Fruit fly (Drosophila melanogaster) whole organism, embryonic: ENCODE measurements around the gene CG5902.

ENCODE experiments used
- Antp ChIP-seq: fragments of 200-800 bp; sonication (Bioruptor generic); optimal IDR thresholded peaks from 3 replicates; lab custom pipeline; 2016; ENCODE audit warnings: missing biosample characterization, missing genetic modification characterization
- Awh ChIP-seq: fragments of 200-800 bp; sonication (Bioruptor generic); IDR thresholded peaks from 2 replicates; pipeline ENCODE4, ENCODE4 v1.3.6; 2022; ENCODE audit warnings: missing biosample characterization, missing genetic modification characterization
- CG10543 ChIP-seq: fragments of 200-800 bp; sonication (Bioruptor generic); optimal IDR thresholded peaks from 3 replicates; lab custom pipeline; 2017; ENCODE audit warnings: missing biosample characterization, mild to moderate bottlenecking, missing genetic modification characterization, moderate library complexity
- CG14965 ChIP-seq: fragments of 200-800 bp; sonication (Bioruptor generic); optimal IDR thresholded peaks from 2 replicates; lab custom pipeline; 2016; ENCODE audit warnings: missing biosample characterization, missing genetic modification characterization, borderline replicate concordance
- CG16813 ChIP-seq: fragments of 200-800 bp; sonication (Bioruptor generic); IDR thresholded peaks from 3 replicates; pipeline ENCODE4 v1.3.6; 2022; ENCODE audit warnings: missing biosample characterization, missing genetic modification characterization; ENCODE audit not compliant: partially characterized antibody
- CG17361 ChIP-seq: fragments of 200-800 bp; sonication (Bioruptor generic); IDR thresholded peaks from 3 replicates; pipeline ENCODE4 v1.3.6; 2022; ENCODE audit warnings: missing biosample characterization, missing genetic modification characterization
- CG18011 ChIP-seq: fragments of 200-800 bp; sonication (Bioruptor generic); optimal IDR thresholded peaks from 2 replicates; lab custom pipeline; 2017; ENCODE audit warnings: missing biosample characterization, missing genetic modification characterization, mild to moderate bottlenecking, moderate library complexity, missing genotype
- CG1832 ChIP-seq: fragments of 200-800 bp; sonication (Bioruptor generic); optimal IDR thresholded peaks from 2 replicates; lab custom pipeline; 2017; ENCODE audit warnings: missing biosample characterization, mild to moderate bottlenecking, missing genetic modification characterization, inconsistent platforms
- CG2678 ChIP-seq: fragments of 200-800 bp; sonication (Bioruptor generic); optimal IDR thresholded peaks from 3 replicates; lab custom pipeline; 2019; ENCODE audit warnings: missing biosample characterization, mild to moderate bottlenecking, missing genetic modification characterization, moderate library complexity
- CG32532 ChIP-seq: fragments of 200-800 bp; sonication (Bioruptor generic); IDR thresholded peaks from 2 replicates; pipeline ENCODE4 v1.3.6; 2022; ENCODE audit warnings: missing biosample characterization, missing genetic modification characterization
- CG4282 ChIP-seq: fragments of 200-800 bp; sonication (Bioruptor generic); optimal IDR thresholded peaks from 2 replicates; lab custom pipeline; 2016; ENCODE audit warnings: missing biosample characterization, missing genetic modification characterization
- CG7357 ChIP-seq: fragments of 200-800 bp; sonication (Bioruptor generic); IDR thresholded peaks from 3 replicates; pipeline ENCODE4 v1.3.6; 2022; ENCODE audit warnings: missing biosample characterization, missing genetic modification characterization
- CG7372 ChIP-seq: fragments of 200-800 bp; sonication (Bioruptor generic); IDR thresholded peaks from 2 replicates; pipeline ENCODE4 v1.3.6; 2022; ENCODE audit warnings: missing biosample characterization, missing genetic modification characterization
- CG8281 ChIP-seq: fragments of 200-800 bp; sonication (Bioruptor generic); optimal IDR thresholded peaks from 2 replicates; lab custom pipeline; 2018; ENCODE audit warnings: missing biosample characterization, mild to moderate bottlenecking, missing genetic modification characterization, moderate library complexity
- CG8359 ChIP-seq: fragments of 200-800 bp; sonication (Bioruptor generic); optimal IDR thresholded peaks from 2 replicates; lab custom pipeline; 2017; ENCODE audit warnings: missing biosample characterization, mild to moderate bottlenecking, missing genetic modification characterization, borderline replicate concordance
- CG9932 ChIP-seq: fragments of 200-800 bp; sonication (Bioruptor generic); IDR thresholded peaks from 2 replicates; pipeline ENCODE4 v1.3.6; 2022; ENCODE audit warnings: missing biosample characterization, missing genetic modification characterization
- Camta ChIP-seq: fragments of 200-800 bp; sonication (Bioruptor generic); optimal IDR thresholded peaks from 2 replicates; lab custom pipeline; 2016; ENCODE audit warnings: missing biosample characterization, missing genetic modification characterization
- Dek ChIP-seq: fragments of 200-800 bp; sonication (Bioruptor generic); optimal IDR thresholded peaks from 3 replicates; lab custom pipeline; 2019; ENCODE audit warnings: missing biosample characterization, mild to moderate bottlenecking, missing genetic modification characterization, moderate library complexity
- H2.0 ChIP-seq: fragments of 200-800 bp; sonication (Bioruptor generic); IDR thresholded peaks from 2 replicates; pipeline ENCODE4 v1.3.6; 2022; ENCODE audit warnings: missing biosample characterization, missing genetic modification characterization
- Nf-YC ChIP-seq: fragments of 200-800 bp; optimal IDR thresholded peaks from 3 replicates; lab custom pipeline; 2019; ENCODE audit warnings: missing biosample characterization, mild to moderate bottlenecking, missing genetic modification characterization, moderate library complexity
- Oaz ChIP-seq: fragments of 200-800 bp; sonication (Bioruptor generic); IDR thresholded peaks from 2 replicates; pipeline ENCODE4 v1.3.6; 2022; ENCODE audit warnings: missing biosample characterization, missing genetic modification characterization
- Sox102F ChIP-seq: fragments of 200-800 bp; sonication (Bioruptor generic); optimal IDR thresholded peaks from 2 replicates; lab custom pipeline; 2018; ENCODE audit warnings: missing biosample characterization, mild to moderate bottlenecking, missing genetic modification characterization, moderate library complexity
- Sry-β ChIP-seq: fragments of 200-800 bp; sonication (Bioruptor generic); optimal IDR thresholded peaks from 2 replicates; lab custom pipeline; 2018; ENCODE audit warnings: missing biosample characterization, mild to moderate bottlenecking, missing genetic modification characterization, moderate library complexity
- abd-A ChIP-seq: fragments of 200-800 bp; sonication (Bioruptor generic); optimal IDR thresholded peaks from 3 replicates; lab custom pipeline; 2019; ENCODE audit warnings: missing biosample characterization, mild to moderate bottlenecking, missing genetic modification characterization, moderate library complexity
- ac ChIP-seq: fragments of 200-800 bp; sonication (Bioruptor generic); optimal IDR thresholded peaks from 3 replicates; lab custom pipeline; 2017; ENCODE audit warnings: missing biosample characterization, mild to moderate bottlenecking, missing genetic modification characterization
- cas ChIP-seq: fragments of 200-800 bp; sonication (Bioruptor generic); IDR thresholded peaks from 2 replicates; pipeline ENCODE4 v1.3.6; 2022; ENCODE audit warnings: missing biosample characterization, missing genetic modification characterization
- cg ChIP-seq: fragments of 200-800 bp; sonication (Bioruptor generic); optimal IDR thresholded peaks from 3 replicates; lab custom pipeline; 2019; ENCODE audit warnings: missing biosample characterization, mild to moderate bottlenecking, missing genetic modification characterization, moderate library complexity
- chn ChIP-seq: fragments of 200-800 bp; sonication (Bioruptor generic); optimal IDR thresholded peaks from 2 replicates; lab custom pipeline; 2016; ENCODE audit warnings: missing biosample characterization, missing genetic modification characterization
- dmrt11E ChIP-seq: fragments of 200-800 bp; sonication (Bioruptor generic); optimal IDR thresholded peaks from 3 replicates; lab custom pipeline; 2018; ENCODE audit warnings: missing biosample characterization, mild to moderate bottlenecking, missing genetic modification characterization, moderate library complexity
- emc ChIP-seq: fragments of 200-800 bp; sonication (Bioruptor generic); optimal IDR thresholded peaks from 2 replicates; lab custom pipeline; 2016; ENCODE audit warnings: missing biosample characterization, missing genetic modification characterization
- ems ChIP-seq: fragments of 200-800 bp; sonication (Bioruptor generic); optimal IDR thresholded peaks from 3 replicates; lab custom pipeline; 2016; ENCODE audit warnings: missing biosample characterization, missing genetic modification characterization
- esg ChIP-seq: fragments of 200-800 bp; sonication (Bioruptor generic); conservative IDR thresholded peaks from 2 replicates; pipeline ENCODE4 v1.3.6; 2022; ENCODE audit warnings: missing biosample characterization, missing genetic modification characterization
- eve ChIP-seq, 2 experiments: fragments of >200 bp; optimal IDR thresholded peaks; 2 replicates each; lab custom pipeline; 2017; ENCODE audit warnings: missing biosample characterization in 2 of 2, missing genetic modification characterization in 2 of 2
- fd3F ChIP-seq: fragments of 200-800 bp; sonication (Bioruptor generic); optimal IDR thresholded peaks from 2 replicates; lab custom pipeline; 2018; ENCODE audit warnings: missing biosample characterization, mild to moderate bottlenecking, missing genetic modification characterization, moderate library complexity
- gcm ChIP-seq: fragments of 200-800 bp; sonication (Bioruptor generic); optimal IDR thresholded peaks from 2 replicates; lab custom pipeline; 2019; ENCODE audit warnings: missing biosample characterization, mild to moderate bottlenecking, missing genetic modification characterization, moderate library complexity
- kay ChIP-seq: fragments of 200-800 bp; sonication (Bioruptor generic); optimal IDR thresholded peaks from 2 replicates; lab custom pipeline; 2016; ENCODE audit warnings: missing biosample characterization, missing genetic modification characterization
- nerfin-2 ChIP-seq: fragments of 200-800 bp; sonication (Bioruptor generic); IDR thresholded peaks from 2 replicates; pipeline ENCODE4 v1.3.6; 2022; ENCODE audit warnings: missing biosample characterization, missing genetic modification characterization; ENCODE audit not compliant: partially characterized antibody
- nom ChIP-seq: fragments of 200-800 bp; sonication (Bioruptor generic); optimal IDR thresholded peaks from 2 replicates; lab custom pipeline; 2017; ENCODE audit warnings: missing biosample characterization, missing genetic modification characterization, mild to moderate bottlenecking, moderate library complexity, missing genetic modification reagents
- odd ChIP-seq: fragments of 200-800 bp; sonication (Bioruptor generic); optimal IDR thresholded peaks from 2 replicates; lab custom pipeline; 2017; ENCODE audit warnings: missing biosample characterization, mild to moderate bottlenecking, missing genetic modification characterization
- onecut ChIP-seq: fragments of 200-800 bp; sonication (Bioruptor generic); IDR thresholded peaks from 2 replicates; pipeline ENCODE4 v1.3.6; 2022; ENCODE audit warnings: missing biosample characterization, missing genetic modification characterization
- prd ChIP-seq, 3 experiments: fragments of >200 bp in 2 of 3; fragments of 200-800 bp in 1 of 3; sonication (Bioruptor generic) in 1 of 3; optimal IDR thresholded peaks in 2 of 3; IDR thresholded peaks in 1 of 3; 2 replicates in 2 of 3; 3 replicates in 1 of 3; pipeline versions ENCODE4 v1.3.6 to Lab custom; 2017 to 2022; ENCODE audit warnings: missing biosample characterization in 1 of 3, missing genetic modification characterization in 1 of 3
- sd ChIP-seq: fragments of 200-800 bp; sonication (Bioruptor generic); optimal IDR thresholded peaks from 3 replicates; lab custom pipeline; 2018; ENCODE audit warnings: missing biosample characterization, mild to moderate bottlenecking, missing genetic modification characterization, moderate library complexity
- sens ChIP-seq: fragments of 200-800 bp; sonication (Bioruptor generic); peaks from one replicate; lab custom pipeline; 2016; ENCODE audit warnings: missing biosample characterization, missing genetic modification characterization
- sens-2 ChIP-seq: fragments of 200-800 bp; sonication (Bioruptor generic); IDR thresholded peaks from 2 replicates; pipeline ENCODE4 v1.3.6; 2022; ENCODE audit warnings: missing biosample characterization, missing genetic modification characterization
- slp2 ChIP-seq: fragments of 200-800 bp; sonication (Bioruptor generic); optimal IDR thresholded peaks from 2 replicates; lab custom pipeline; 2016; ENCODE audit warnings: missing biosample characterization, missing genetic modification characterization
- ssp ChIP-seq: fragments of 200-800 bp; sonication (Bioruptor generic); IDR thresholded peaks from 2 replicates; pipeline ENCODE4 v1.3.6; 2022; ENCODE audit warnings: missing biosample characterization, missing genetic modification characterization
- tx ChIP-seq: fragments of 200-800 bp; sonication (Bioruptor generic); optimal IDR thresholded peaks from 2 replicates; lab custom pipeline; 2016; ENCODE audit warnings: missing biosample characterization, missing genetic modification characterization
- zfh1 ChIP-seq: fragments of 200-800 bp; sonication (Bioruptor generic); IDR thresholded peaks from 3 replicates; pipeline ENCODE4 v1.3.6; 2022; ENCODE audit warnings: missing biosample characterization, missing genetic modification characterization

Gene CG5902

dm6 chr3R:24012038-24012693 lies 25.7 kb downstream of the CG5902 start (continued):
- TF ChIP-seq onecut (no peak), chn (no peak), cg (GFP tag; lab: Kevin White, UChicago) (no peak), odd (no peak), Nf-YC (tag; lab: Kevin White, UChicago) (no peak), CG10543 (GFP tag; lab: Kevin White, UChicago) (peak; percentile 59), slp2 (GFP tag; lab: Kevin White, UChicago) (no peak), cas (GFP tag; lab: Robert Waterston, UW) (no peak), Antp (GFP tag; lab: Kevin White, UChicago) (no peak), CG16813 (no peak), emc (GFP tag; lab: Kevin White, UChicago) (no peak), fd3F (GFP tag; lab: Kevin White, UChicago) (no peak), nerfin-2 (GFP tag; lab: Robert Waterston, UW) (no peak), Dek (tag; lab: Kevin White, UChicago) (no peak), H2.0 (no peak), prd (optimal IDR thresholded peaks at IDR 0.05; lab: Kevin White, UChicago) (no peak), prd (GFP tag; IDR thresholded peaks at IDR 0.05; lab: Robert Waterston, UW) (no peak), eve (GFP tag; optimal IDR thresholded peaks at IDR 0.05; lab: Kevin White, UChicago) (no peak)
- TF ChIP-seq, all 482 proteins: peak for 8

dm6 chr3R:24014600-24014999 lies 28.2 kb downstream of the CG5902 start:
- TF ChIP-seq CG8359 (no peak), Sry-β (GFP tag; lab: Kevin White, UChicago) (no peak), CG2678 (tag; lab: Kevin White, UChicago) (no peak), Sox102F (GFP tag; lab: Kevin White, UChicago) (peak; percentile 35), nom (GFP tag; lab: Kevin White, UChicago) (no peak), CG7357 (GFP tag; lab: Robert Waterston, UW) (0 out of 3 replicates have a peak, but pooled peaks have one; percentile 24), sd (tag; lab: Kevin White, UChicago) (peak; percentile 40), Awh (peak; percentile 64), sens (GFP tag; lab: Kevin White, UChicago) (peak; percentile 30), sens-2 (GFP tag; lab: Robert Waterston, UW) (no peak), CG17361 (GFP tag; lab: Robert Waterston, UW) (no peak), CG7372 (no peak), CG8281 (no peak), gcm (GFP tag; lab: Kevin White, UChicago) (no peak)

- TF ChIP-seq ssp (GFP tag; lab: Robert Waterston, UW) (no peak), esg (no peak), zfh1 (GFP tag; lab: Robert Waterston, UW) (no peak), ems (no peak), Oaz (GFP tag; lab: Robert Waterston, UW) (no peak), CG9932 (GFP tag; lab: Robert Waterston, UW) (no peak), CG18011 (GFP tag; lab: Kevin White, UChicago) (no peak), kay (GFP tag; lab: Kevin White, UChicago) (no peak), CG14965 (GFP tag; lab: Kevin White, UChicago) (no peak), ac (GFP tag; lab: Kevin White, UChicago) (no peak), Camta (no peak), tx (GFP tag; lab: Kevin White, UChicago) (no peak), dmrt11E (tag; lab: Kevin White, UChicago) (no peak), abd-A (no peak), CG32532 (GFP tag; lab: Robert Waterston, UW) (no peak), CG1832 (GFP tag; lab: Kevin White, UChicago) (no peak), CG4282 (GFP tag; lab: Kevin White, UChicago) (no peak), CG10543 (GFP tag; lab: Kevin White, UChicago) (no peak)
- TF ChIP-seq, all 482 proteins: peak for 0
These were observed 29.0 kb downstream of the CG5902 start for dm6 chr3R:24015449-24015848.
